Fruit fly (Drosophila melanogaster) whole organism, embryonic: ENCODE results near the gene ckd.

ENCODE experiments used
- Aef1 ChIP-seq: fragments of 200-800 bp; sonication (Bioruptor generic); IDR thresholded peaks from 3 replicates; pipeline ENCODE4 v1.3.6; 2022; ENCODE audit warnings: missing biosample characterization, missing genetic modification characterization
- Asciz ChIP-seq: fragments of 200-800 bp; sonication (Bioruptor generic); optimal IDR thresholded peaks from 2 replicates; lab custom pipeline; 2017; ENCODE audit warnings: missing biosample characterization, mild to moderate bottlenecking, missing genetic modification characterization, missing genetic modification reagents
- C15 ChIP-seq: fragments of 200-800 bp; sonication (Bioruptor generic); IDR thresholded peaks from 3 replicates; pipeline ENCODE4 v1.3.6; 2022; ENCODE audit warnings: missing biosample characterization, missing genetic modification characterization
- CG10274 ChIP-seq: fragments of 200-800 bp; sonication (Bioruptor generic); optimal IDR thresholded peaks from 3 replicates; lab custom pipeline; 2017; ENCODE audit warnings: missing biosample characterization, mild to moderate bottlenecking, missing genetic modification characterization
- CG11247 ChIP-seq: fragments of 200-800 bp; sonication (Bioruptor generic); IDR thresholded peaks from 2 replicates; pipeline ENCODE4 v1.3.6; 2022; ENCODE audit warnings: missing biosample characterization, missing genetic modification characterization
- CG11696 ChIP-seq: fragments of 200-800 bp; sonication (Bioruptor generic); IDR thresholded peaks from 2 replicates; pipeline ENCODE4 v1.3.6; 2022; ENCODE audit warnings: missing biosample characterization, missing genetic modification characterization
- CG11723 ChIP-seq: fragments of 200-800 bp; sonication (Bioruptor generic); optimal IDR thresholded peaks from 2 replicates; lab custom pipeline; 2017; ENCODE audit warnings: missing biosample characterization, mild to moderate bottlenecking, missing genetic modification characterization
- CG12299 ChIP-seq: fragments of 200-800 bp; sonication (Bioruptor generic); optimal IDR thresholded peaks from 2 replicates; lab custom pipeline; 2018; ENCODE audit warnings: missing biosample characterization, mild to moderate bottlenecking, missing genetic modification characterization
- CG12942 ChIP-seq: fragments of 200-800 bp; sonication (Bioruptor generic); optimal IDR thresholded peaks from 3 replicates; lab custom pipeline; 2016; ENCODE audit warnings: missing biosample characterization, missing genetic modification characterization
- CG13296 ChIP-seq: fragments of 200-800 bp; sonication (Bioruptor generic); optimal IDR thresholded peaks from 3 replicates; lab custom pipeline; 2018; ENCODE audit warnings: missing biosample characterization, mild to moderate bottlenecking, missing genetic modification characterization
- CG16863 ChIP-seq: fragments of 200-800 bp; sonication (Bioruptor generic); optimal IDR thresholded peaks from 3 replicates; lab custom pipeline; 2016; ENCODE audit warnings: missing biosample characterization, missing genetic modification characterization
- CG18262 ChIP-seq: fragments of 200-800 bp; optimal IDR thresholded peaks from 3 replicates; lab custom pipeline; 2019; ENCODE audit warnings: missing biosample characterization, mild to moderate bottlenecking, missing genetic modification characterization, moderate library complexity
- CG34376 ChIP-seq: fragments of 200-800 bp; sonication (Bioruptor generic); optimal IDR thresholded peaks from 2 replicates; lab custom pipeline; 2018; ENCODE audit warnings: missing biosample characterization, mild to moderate bottlenecking, missing genetic modification characterization
- CG3995 ChIP-seq: fragments of 200-800 bp; sonication (Bioruptor generic); optimal IDR thresholded peaks from 3 replicates; lab custom pipeline; 2016; ENCODE audit warnings: missing biosample characterization, missing genetic modification characterization
- CG5180 ChIP-seq: fragments of 200-800 bp; sonication (Bioruptor generic); optimal IDR thresholded peaks from 3 replicates; lab custom pipeline; 2017; ENCODE audit warnings: missing biosample characterization, missing genetic modification characterization, mild to moderate bottlenecking, moderate library complexity, missing genetic modification reagents
- CG6813 ChIP-seq: fragments of 200-800 bp; sonication (Bioruptor generic); optimal IDR thresholded peaks from 2 replicates; lab custom pipeline; 2017; ENCODE audit warnings: missing biosample characterization, missing genetic modification characterization, mild to moderate bottlenecking, moderate library complexity, missing genetic modification reagents
- CG7556 ChIP-seq: fragments of 200-800 bp; sonication (Bioruptor generic); optimal IDR thresholded peaks from 2 replicates; lab custom pipeline; 2017; ENCODE audit warnings: missing biosample characterization, mild to moderate bottlenecking, missing genetic modification characterization
- CG7786 ChIP-seq: fragments of 200-800 bp; sonication (Bioruptor generic); optimal IDR thresholded peaks from 2 replicates; lab custom pipeline; 2016; ENCODE audit warnings: missing biosample characterization, missing genetic modification characterization
- CG9215 ChIP-seq: fragments of 200-800 bp; sonication (Bioruptor generic); IDR thresholded peaks from 2 replicates; pipeline ENCODE4 v1.3.6; 2022; ENCODE audit warnings: missing biosample characterization, missing genetic modification characterization
- CG9817 ChIP-seq: fragments of 200-800 bp; sonication (Bioruptor generic); optimal IDR thresholded peaks from 2 replicates; lab custom pipeline; 2018; ENCODE audit warnings: missing biosample characterization, mild to moderate bottlenecking, missing genetic modification characterization, moderate library complexity
- CHES-1-like ChIP-seq: fragments of 200-800 bp; sonication (Bioruptor generic); optimal IDR thresholded peaks from 2 replicates; lab custom pipeline; 2016; ENCODE audit warnings: missing biosample characterization, missing genetic modification characterization
- D19B ChIP-seq: fragments of 200-800 bp; sonication (Bioruptor generic); optimal IDR thresholded peaks from 2 replicates; lab custom pipeline; 2017; ENCODE audit warnings: missing biosample characterization, mild to moderate bottlenecking, missing genetic modification characterization
- Dip2 ChIP-seq: fragments of 200-800 bp; sonication (Bioruptor generic); IDR thresholded peaks from 2 replicates; pipeline ENCODE4 v1.3.6; 2022; ENCODE audit warnings: missing biosample characterization, missing genetic modification characterization
- HLHmδ ChIP-seq: fragments of 200-800 bp; sonication (Bioruptor generic); optimal IDR thresholded peaks from 2 replicates; lab custom pipeline; 2018; ENCODE audit warnings: missing biosample characterization, mild to moderate bottlenecking, missing genetic modification characterization, moderate library complexity
- Hsf ChIP-seq: fragments of 200-800 bp; sonication (Bioruptor generic); optimal IDR thresholded peaks from 3 replicates; lab custom pipeline; 2016; ENCODE audit warnings: missing biosample characterization, missing genetic modification characterization
- Max ChIP-seq: fragments of 200-800 bp; sonication (Bioruptor generic); optimal IDR thresholded peaks from 2 replicates; lab custom pipeline; 2016; ENCODE audit warnings: missing biosample characterization, mild to moderate bottlenecking, missing genetic modification characterization
- Meics ChIP-seq: fragments of 200-800 bp; sonication (Bioruptor generic); optimal IDR thresholded peaks from 2 replicates; lab custom pipeline; 2017; ENCODE audit warnings: missing biosample characterization, mild to moderate bottlenecking, missing genetic modification characterization
- Mes4 ChIP-seq: fragments of 200-800 bp; sonication (Bioruptor generic); optimal IDR thresholded peaks from 2 replicates; lab custom pipeline; 2016; ENCODE audit warnings: missing biosample characterization, missing genetic modification characterization
- NC2α ChIP-seq: fragments of 200-800 bp; sonication (Bioruptor generic); optimal IDR thresholded peaks from 2 replicates; lab custom pipeline; 2016; ENCODE audit warnings: missing biosample characterization, missing genetic modification characterization
- Nf-YC ChIP-seq: fragments of 200-800 bp; optimal IDR thresholded peaks from 3 replicates; lab custom pipeline; 2019; ENCODE audit warnings: missing biosample characterization, mild to moderate bottlenecking, missing genetic modification characterization, moderate library complexity
- NfI ChIP-seq: fragments of 200-800 bp; sonication (Bioruptor generic); optimal IDR thresholded peaks from 3 replicates; lab custom pipeline; 2018; ENCODE audit warnings: missing biosample characterization, mild to moderate bottlenecking, missing genetic modification characterization, moderate library complexity
- Oaz ChIP-seq: fragments of 200-800 bp; sonication (Bioruptor generic); IDR thresholded peaks from 2 replicates; pipeline ENCODE4 v1.3.6; 2022; ENCODE audit warnings: missing biosample characterization, missing genetic modification characterization
- Pdp1 ChIP-seq, 2 experiments: fragments of 200-800 bp; sonication (Bioruptor generic); optimal IDR thresholded peaks; 3 replicates each; lab custom pipeline; 2016; ENCODE audit warnings: missing biosample characterization in 2 of 2, missing genetic modification characterization in 2 of 2, mild to moderate bottlenecking in 1 of 2, moderate library complexity in 1 of 2
- Usf ChIP-seq: fragments of 200-800 bp; sonication (Bioruptor generic); optimal IDR thresholded peaks from 2 replicates; lab custom pipeline; 2017; ENCODE audit warnings: missing genotype, missing biosample characterization, missing genetic modification characterization
- Xrp1 ChIP-seq: fragments of 200-800 bp; sonication (Bioruptor generic); IDR thresholded peaks from 2 replicates; pipeline ENCODE4 v1.3.6; 2022; ENCODE audit warnings: missing biosample characterization, missing genetic modification characterization
- crol ChIP-seq: fragments of 200-800 bp; sonication (Bioruptor generic); IDR thresholded peaks from 2 replicates; pipeline ENCODE4 v1.3.6; 2022; ENCODE audit warnings: missing biosample characterization, missing genetic modification characterization
- da ChIP-seq: fragments of 200-800 bp; sonication (Bioruptor generic); optimal IDR thresholded peaks from 2 replicates; lab custom pipeline; 2016; ENCODE audit warnings: missing biosample characterization, missing genetic modification characterization
- dati ChIP-seq: fragments of 200-800 bp; sonication (Bioruptor generic); IDR thresholded peaks from 2 replicates; pipeline ENCODE4 v1.3.6; 2022; ENCODE audit warnings: missing biosample characterization, missing genetic modification characterization
- disco-r ChIP-seq: fragments of 200-800 bp; sonication (Bioruptor generic); optimal IDR thresholded peaks from 2 replicates; lab custom pipeline; 2016; ENCODE audit warnings: missing biosample characterization, missing genetic modification characterization
- dmrt99B ChIP-seq: fragments of 200-800 bp; sonication (Bioruptor generic); optimal IDR thresholded peaks from 2 replicates; lab custom pipeline; 2018; ENCODE audit warnings: missing biosample characterization, mild to moderate bottlenecking, missing genetic modification characterization, moderate library complexity
- insv ChIP-seq, 2 experiments: fragments of 200-800 bp; sonication (Bioruptor generic); optimal IDR thresholded peaks; 3 replicates each; lab custom pipeline; 2016 to 2018; ENCODE audit warnings: missing biosample characterization in 2 of 2, missing genetic modification characterization in 2 of 2
- luna ChIP-seq: fragments of 200-800 bp; sonication (Bioruptor generic); optimal IDR thresholded peaks from 2 replicates; lab custom pipeline; 2016; ENCODE audit warnings: missing biosample characterization, missing genetic modification characterization
- nerfin-2 ChIP-seq: fragments of 200-800 bp; sonication (Bioruptor generic); IDR thresholded peaks from 2 replicates; pipeline ENCODE4 v1.3.6; 2022; ENCODE audit warnings: missing biosample characterization, missing genetic modification characterization; ENCODE audit not compliant: partially characterized antibody
- nmo ChIP-seq: fragments of 200-800 bp; sonication (Bioruptor generic); optimal IDR thresholded peaks from 2 replicates; lab custom pipeline; 2018; ENCODE audit warnings: missing biosample characterization, mild to moderate bottlenecking, missing genetic modification characterization, moderate library complexity
- pfk ChIP-seq: fragments of 200-800 bp; sonication (Bioruptor generic); optimal IDR thresholded peaks from 2 replicates; lab custom pipeline; 2018; ENCODE audit warnings: missing biosample characterization, mild to moderate bottlenecking, missing genetic modification characterization, moderate library complexity
- ro ChIP-seq: fragments of 200-800 bp; sonication (Bioruptor generic); IDR thresholded peaks from 2 replicates; pipeline ENCODE4 v1.3.6; 2022; ENCODE audit warnings: missing biosample characterization, missing genetic modification characterization
- sc ChIP-seq, 3 experiments: fragments of >200 bp in 2 of 3; fragments of 200-800 bp in 1 of 3; sonication (Bioruptor generic) in 1 of 3; optimal IDR thresholded peaks; 2 replicates in 2 of 3; 3 replicates in 1 of 3; lab custom pipeline; 2017; ENCODE audit warnings: mild to moderate bottlenecking in 1 of 3, missing biosample characterization in 1 of 3, missing genetic modification characterization in 1 of 3, missing genetic modification reagents in 1 of 3
- wek ChIP-seq: fragments of 200-800 bp; sonication (Bioruptor generic); optimal IDR thresholded peaks from 3 replicates; lab custom pipeline; 2018; ENCODE audit warnings: missing biosample characterization, mild to moderate bottlenecking, missing genetic modification characterization, moderate library complexity

ckd gene

DNA sequence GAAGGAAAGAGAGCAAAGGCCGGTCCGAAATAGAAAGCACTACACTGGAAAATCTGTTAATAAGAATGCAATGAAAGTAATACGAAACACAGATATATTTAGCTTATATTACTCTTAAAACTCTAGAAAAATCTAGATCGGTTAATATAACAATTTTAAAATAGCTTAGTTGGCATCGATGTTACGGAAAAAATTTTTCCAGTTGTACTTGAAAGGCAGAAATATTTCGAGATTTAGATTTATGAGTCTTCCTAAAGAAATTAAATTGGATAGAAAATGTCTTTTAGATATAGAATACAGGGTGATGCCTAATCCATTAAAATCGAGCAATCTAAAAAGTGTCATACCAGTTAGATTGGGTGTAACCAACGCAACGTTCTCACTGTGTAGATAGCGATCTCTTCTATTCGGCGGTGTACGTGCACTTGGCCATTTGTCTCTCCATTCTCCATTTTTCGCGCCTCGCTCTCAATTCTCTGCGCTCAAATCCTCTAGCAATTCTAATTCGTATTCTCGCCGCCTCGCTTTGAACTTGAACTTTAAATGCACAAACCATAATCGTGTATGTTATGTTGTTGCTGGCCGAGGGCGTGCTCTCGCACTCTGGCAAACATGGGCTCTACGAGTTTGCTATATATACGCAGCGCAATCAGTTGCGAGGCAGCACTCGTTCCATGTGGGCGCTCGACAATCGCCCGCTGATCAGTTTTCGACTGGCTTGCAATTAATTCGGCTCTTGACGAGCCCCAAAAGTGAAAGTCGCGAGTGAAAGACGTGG lies 7.5 kb upstream of the ckd start (continued):
- peak; percentile 69 for TF ChIP-seq ro (GFP tag; lab: Robert Waterston, UW)
- peak; percentile 88 for TF ChIP-seq Xrp1 (GFP tag; lab: Robert Waterston, UW)
- TF ChIP-seq Nf-YC (tag; lab: Kevin White, UChicago): peak; percentile 86
- TF ChIP-seq insv (GFP tag; optimal IDR thresholded peaks at IDR 0.05; lab: Kevin White, UChicago): peak; percentile 19 to 69
- peak; percentile 90 for TF ChIP-seq CG13296 (GFP tag; lab: Kevin White, UChicago)
- peak; percentile 81 for TF ChIP-seq CG5180
- peak; percentile 94 for TF ChIP-seq CG12942 (GFP tag; lab: Kevin White, UChicago)
- TF ChIP-seq CG11696: no peak
- peak; percentile 77 for TF ChIP-seq CG11247 (GFP tag; lab: Robert Waterston, UW)
- TF ChIP-seq luna: peak; percentile 78
- peak; percentile 61; the same call in 1 of the 3 replicates for TF ChIP-seq C15 (GFP tag; lab: Robert Waterston, UW)
- peak; percentile 95 for TF ChIP-seq CHES-1-like
- TF ChIP-seq HLHmδ: no peak
- peak; percentile 91 for TF ChIP-seq Asciz (GFP tag; lab: Kevin White, UChicago)
- TF ChIP-seq CG6813 (GFP tag; lab: Kevin White, UChicago): peak; percentile 84
- peak; percentile 92 for TF ChIP-seq NC2α (GFP tag; lab: Kevin White, UChicago)
- no peak for TF ChIP-seq nerfin-2
- peak; percentile 88 for TF ChIP-seq D19B (GFP tag; lab: Kevin White, UChicago)
- no peak for TF ChIP-seq sc (optimal IDR thresholded peaks at IDR 0.05; lab: Kevin White, UChicago)
- peak; percentile 98 for TF ChIP-seq sc (GFP tag; optimal IDR thresholded peaks at IDR 0.05; lab: Kevin White, UChicago)
- TF ChIP-seq CG18262: peak; percentile 98
- peak; percentile 96 for TF ChIP-seq Usf (GFP tag; lab: Kevin White, UChicago)
- TF ChIP-seq CG16863: peak; percentile 96
- TF ChIP-seq da (GFP tag; lab: Kevin White, UChicago): peak; percentile 84
- TF ChIP-seq wek: no peak
- TF ChIP-seq Hsf: peak; percentile 97
- peak; percentile 87 for TF ChIP-seq CG9215
- TF ChIP-seq Pdp1 (GFP tag; optimal IDR thresholded peaks at IDR 0.05; lab: Kevin White, UChicago): peak; percentile 92 to 96
- TF ChIP-seq pfk (GFP tag; lab: Kevin White, UChicago): no peak
- TF ChIP-seq NfI (GFP tag; lab: Kevin White, UChicago): peak; percentile 93
- TF ChIP-seq Max (GFP tag; lab: Kevin White, UChicago): peak; percentile 94
- TF ChIP-seq CG7786 (GFP tag; lab: Kevin White, UChicago): peak; percentile 96
- peak; percentile 96 for TF ChIP-seq Mes4 (GFP tag; lab: Kevin White, UChicago)
- peak; percentile 79 for TF ChIP-seq Aef1 (GFP tag; lab: Robert Waterston, UW)
- TF ChIP-seq CG7556 (GFP tag; lab: Kevin White, UChicago): peak; percentile 97
- peak; percentile 84 for TF ChIP-seq CG10274 (GFP tag; lab: Kevin White, UChicago)
- TF ChIP-seq dati (GFP tag; lab: Robert Waterston, UW): peak; percentile 38; the same call in 1 of the 2 replicates
- peak; percentile 64 for TF ChIP-seq CG3995 (GFP tag; lab: Kevin White, UChicago)
- TF ChIP-seq Dip2: no peak
- peak; percentile 96 for TF ChIP-seq dmrt99B (tag; lab: Kevin White, UChicago)
- TF ChIP-seq Oaz (GFP tag; lab: Robert Waterston, UW): peak; percentile 66
- peak; percentile 90 for TF ChIP-seq CG9817 (tag; lab: Kevin White, UChicago)
- peak; percentile 76 for TF ChIP-seq CG34376 (GFP tag; lab: Kevin White, UChicago)
- peak; percentile 98 for TF ChIP-seq nmo (GFP tag; lab: Kevin White, UChicago)
- peak; percentile 94 for TF ChIP-seq disco-r
- no peak for TF ChIP-seq crol (GFP tag; lab: Robert Waterston, UW)
- TF ChIP-seq CG12299 (tag; lab: Kevin White, UChicago): peak; percentile 78
- TF ChIP-seq Meics: peak; percentile 95
- TF ChIP-seq CG11723 (GFP tag; lab: Kevin White, UChicago): peak; percentile 96
